Worm (Caenorhabditis elegans): ENCODE results near the gene hmgs-1.
A peak's percentile ranks its signal among the peaks of the same experiment; 100 is the strongest.

Gene hmgs-1

ce11 chrV:5672270-5672669, 12.1 kb downstream of the hmgs-1 start:
- no peak for TF ChIP-seq snpc-1.2 (GFP tag; IDR thresholded peaks at IDR 0.05)
- TF ChIP-seq ztf-11 (tag; optimal IDR thresholded peaks at IDR 0.05) = no peak

- no peak for TF ChIP-seq nhr-102 (tag; optimal IDR thresholded peaks at IDR 0.05)
- no peak for TF ChIP-seq sdz-12 (GFP tag; optimal IDR thresholded peaks at IDR 0.05)
- peak in 1 of 2 experiments; percentile 55 for TF ChIP-seq unc-62 (GFP tag; optimal IDR thresholded peaks at IDR 0.05 in 1 of 2)
- no peak for TF ChIP-seq unc-62 (tag; optimal IDR thresholded peaks at IDR 0.05)
Observed at ce11 chrV:5668968-5669367, 15.4 kb downstream of the hmgs-1 start.

ce11 chrV:5667337-5667736, 17.1 kb downstream of the hmgs-1 start:
- TF ChIP-seq madf-5 (GFP tag; IDR thresholded peaks at IDR 0.05) (peak; percentile 68 to 100; a peak in 3 of 4 replicates), nhr-102 (tag; optimal IDR thresholded peaks at IDR 0.05) (peak; percentile 56), hmg-1.1 (GFP tag; IDR thresholded peaks at IDR 0.05) (0 out of 2 replicates have a peak, but pooled peaks have one; percentile 32), zip-11 (GFP tag; IDR thresholded peaks at IDR 0.05) (peak; percentile 84; the same call in 1 of the 2 replicates), zfp-2 (tag; optimal IDR thresholded peaks at IDR 0.05) (no peak), zip-2 (tag; optimal IDR thresholded peaks at IDR 0.05) (no peak), unc-62 (GFP tag; optimal IDR thresholded peaks at IDR 0.05 in 1 of 2) (no peak), unc-62 (tag; optimal IDR thresholded peaks at IDR 0.05) (no peak), hlh-30 (tag; optimal IDR thresholded peaks at IDR 0.05; ENCODE audit: insufficient read depth) (peak; percentile 14), dmd-9 (GFP tag; IDR thresholded peaks at IDR 0.05) (no peak), dmd-8 (GFP tag; IDR thresholded peaks at IDR 0.05) (peak; percentile 84), ceh-62 (tag; optimal IDR thresholded peaks at IDR 0.05) (no peak), tag-97 (GFP tag; IDR thresholded peaks at IDR 0.05) (0 out of 2 replicates have a peak, but pooled peaks have one; percentile 64), ztf-7 (tag; optimal IDR thresholded peaks at IDR 0.05) (no peak), spr-3 (GFP tag; optimal IDR thresholded peaks at IDR 0.05) (peak; percentile 60), mes-2 (tag; optimal IDR thresholded peaks at IDR 0.05; ENCODE audit: poor library complexity, severe bottlenecking) (peak; percentile 70), D1046.2 (GFP tag; IDR thresholded peaks at IDR 0.05) (peak; percentile 92), lin-1 (GFP tag; IDR thresholded peaks at IDR 0.05) (peak; percentile 93), F26F4.8 (GFP tag; conservative IDR thresholded peaks at IDR 0.05) (peak; percentile 93), pha-4 (GFP tag; IDR thresholded peaks at IDR 0.05) (peak; percentile 91), pha-4 (tag; optimal IDR thresholded peaks at IDR 0.05) (no peak), lir-3 (tag; optimal IDR thresholded peaks at IDR 0.05) (peak; percentile 55), F44E2.7 (GFP tag; IDR thresholded peaks at IDR 0.05) (peak; percentile 97), nhr-237 (tag; optimal IDR thresholded peaks at IDR 0.05) (no peak), snpc-4 (tag; optimal IDR thresholded peaks at IDR 0.05) (no peak), fkh-10 (GFP tag; optimal IDR thresholded peaks at IDR 0.05) (no peak), arid-1 (GFP tag; conservative IDR thresholded peaks at IDR 0.05) (peak; percentile 95), zfp-3 (GFP tag; conservative IDR thresholded peaks at IDR 0.05) (peak; percentile 62; the same call in 1 of the 2 replicates), ceh-82 (tag; optimal IDR thresholded peaks at IDR 0.05) (no peak), F10B5.3 (tag; optimal IDR thresholded peaks at IDR 0.05) (no peak), nhr-76 (tag; optimal IDR thresholded peaks at IDR 0.05) (no peak), nhr-10 (tag; optimal IDR thresholded peaks at IDR 0.05) (no peak), R02D3.7 (tag; optimal IDR thresholded peaks at IDR 0.05) (no peak), lsy-2 (tag; optimal IDR thresholded peaks at IDR 0.05) (no peak), rbr-2 (tag; optimal IDR thresholded peaks at IDR 0.05) (peak; percentile 19), mdt-29 (GFP tag; IDR thresholded peaks at IDR 0.05) (peak; percentile 72), lin-29 (GFP tag; IDR thresholded peaks at IDR 0.05) (peak; percentile 76), egl-43 (GFP tag; IDR thresholded peaks at IDR 0.05) (peak; percentile 86), fos-1 (tag; optimal IDR thresholded peaks at IDR 0.05) (no peak), daf-8 (GFP tag; IDR thresholded peaks at IDR 0.05) (no peak), dpl-1 (GFP tag; optimal IDR thresholded peaks at IDR 0.05) (no peak), unc-39 (tag; optimal IDR thresholded peaks at IDR 0.05) (no peak), daf-12 (tag; optimal IDR thresholded peaks at IDR 0.05) (no peak), lin-13 (GFP tag; optimal IDR thresholded peaks at IDR 0.05) (peak; percentile 29), spr-1 (tag; optimal IDR thresholded peaks at IDR 0.05) (peak; percentile 73), nhr-48 (tag; optimal IDR thresholded peaks at IDR 0.05) (peak; percentile 57)

Data from whole organism, L4 larva.